Worm (Caenorhabditis elegans): ENCODE data around the gene sip-1.

DNA sequence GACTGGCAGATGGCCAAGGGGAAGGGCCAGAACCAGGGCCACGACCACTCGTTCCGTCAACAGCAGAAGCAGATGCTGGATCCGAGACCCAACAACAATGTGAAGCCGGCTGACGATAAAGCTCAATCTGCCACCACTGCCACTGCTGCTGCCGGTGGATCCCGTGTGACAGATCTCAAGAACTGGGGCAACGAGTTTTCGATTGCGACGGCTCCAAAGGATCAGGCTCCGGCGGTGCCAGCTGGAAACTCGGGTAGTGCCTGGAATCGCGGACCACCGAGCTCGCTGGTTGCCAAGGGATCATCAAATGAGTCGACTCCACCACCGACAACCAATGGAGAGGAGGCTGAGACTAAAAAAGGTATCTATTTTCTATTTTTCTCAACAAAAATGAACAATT lies 42.1 kb downstream of the sip-1 start:
- TF ChIP-seq ama-1 (optimal IDR thresholded peaks at IDR 0.05): no peak
- TF ChIP-seq hmbx-1 (tag; optimal IDR thresholded peaks at IDR 0.05): no peak
- no peak for TF ChIP-seq ceh-13 (GFP tag; optimal IDR thresholded peaks at IDR 0.05)
- no peak for TF ChIP-seq ceh-36 (tag; optimal IDR thresholded peaks at IDR 0.05)
- no peak for TF ChIP-seq tbx-37 (GFP tag; conservative IDR thresholded peaks at IDR 0.05)
- TF ChIP-seq hnd-1 (tag; optimal IDR thresholded peaks at IDR 0.05): no peak
- TF ChIP-seq flt-1 (GFP tag; IDR thresholded peaks at IDR 0.05): no peak
- TF ChIP-seq hmg-4 (GFP tag; optimal IDR thresholded peaks at IDR 0.05): no peak
